Fruit fly (Drosophila melanogaster) whole organism, embryonic: ENCODE data around the gene Desat2.
A peak's percentile ranks its signal among the peaks of the same experiment; 100 is the strongest.

ENCODE experiments used
- CG10321 ChIP-seq: fragments of 200-800 bp; sonication (Bioruptor generic); IDR thresholded peaks from 2 replicates; pipeline ENCODE4 v1.3.6; 2022; ENCODE audit warnings: missing biosample characterization, missing genetic modification characterization
- CG10366 ChIP-seq: fragments of 200-800 bp; sonication (Bioruptor generic); IDR thresholded peaks from 2 replicates; pipeline ENCODE4 v1.3.6; 2022; ENCODE audit warnings: missing biosample characterization, missing genetic modification characterization
- CG10543 ChIP-seq: fragments of 200-800 bp; sonication (Bioruptor generic); optimal IDR thresholded peaks from 3 replicates; lab custom pipeline; 2017; ENCODE audit warnings: missing biosample characterization, mild to moderate bottlenecking, missing genetic modification characterization, moderate library complexity
- CG12155 ChIP-seq: fragments of 200-800 bp; sonication (Bioruptor generic); optimal IDR thresholded peaks from 3 replicates; lab custom pipeline; 2016; ENCODE audit warnings: missing biosample characterization, missing genetic modification characterization
- CG12659 ChIP-seq: fragments of 200-800 bp; sonication (Bioruptor generic); optimal IDR thresholded peaks from 3 replicates; lab custom pipeline; 2017; ENCODE audit warnings: mild to moderate bottlenecking, missing biosample characterization, missing genetic modification reagents, missing genetic modification characterization
- CG13287 ChIP-seq: fragments of 200-800 bp; sonication (Bioruptor generic); IDR thresholded peaks from 2 replicates; pipeline ENCODE4 v1.3.6; 2022; ENCODE audit warnings: missing biosample characterization, missing genetic modification characterization; ENCODE audit not compliant: partially characterized antibody
- CG18262 ChIP-seq: fragments of 200-800 bp; optimal IDR thresholded peaks from 3 replicates; lab custom pipeline; 2019; ENCODE audit warnings: missing biosample characterization, mild to moderate bottlenecking, missing genetic modification characterization, moderate library complexity
- CG18599 ChIP-seq: fragments of 200-800 bp; sonication (Bioruptor generic); optimal IDR thresholded peaks from 3 replicates; lab custom pipeline; 2017; ENCODE audit warnings: missing biosample characterization, missing genetic modification characterization, mild to moderate bottlenecking, moderate library complexity, missing genetic modification reagents
- CG18764 ChIP-seq: fragments of 200-800 bp; sonication (Bioruptor generic); optimal IDR thresholded peaks from 3 replicates; lab custom pipeline; 2016; ENCODE audit warnings: missing biosample characterization, missing genetic modification characterization
- CG2712 ChIP-seq: fragments of 200-800 bp; optimal IDR thresholded peaks from 3 replicates; lab custom pipeline; 2019; ENCODE audit warnings: missing biosample characterization, mild to moderate bottlenecking, missing genetic modification characterization, moderate library complexity
- CG3281 ChIP-seq: fragments of 200-800 bp; sonication (Bioruptor generic); optimal IDR thresholded peaks from 3 replicates; lab custom pipeline; 2017; ENCODE audit warnings: missing biosample characterization, mild to moderate bottlenecking, missing genetic modification characterization
- CG3847 ChIP-seq: fragments of 200-800 bp; sonication (Bioruptor generic); IDR thresholded peaks from 2 replicates; pipeline ENCODE4 v1.3.6; 2022; ENCODE audit warnings: missing biosample characterization, missing genetic modification characterization
- CG4424 ChIP-seq: fragments of 200-800 bp; sonication (Bioruptor generic); optimal IDR thresholded peaks from 3 replicates; lab custom pipeline; 2016; ENCODE audit warnings: missing biosample characterization, missing genetic modification characterization
- CG4820 ChIP-seq: fragments of 200-800 bp; sonication (Bioruptor generic); optimal IDR thresholded peaks from 3 replicates; lab custom pipeline; 2016; ENCODE audit warnings: missing biosample characterization, missing genetic modification characterization
- CG5180 ChIP-seq: fragments of 200-800 bp; sonication (Bioruptor generic); optimal IDR thresholded peaks from 3 replicates; lab custom pipeline; 2017; ENCODE audit warnings: missing biosample characterization, missing genetic modification characterization, mild to moderate bottlenecking, moderate library complexity, missing genetic modification reagents
- CG6654 ChIP-seq: fragments of 200-800 bp; sonication (Bioruptor generic); optimal IDR thresholded peaks from 2 replicates; lab custom pipeline; 2017; ENCODE audit warnings: missing biosample characterization, mild to moderate bottlenecking, missing genetic modification characterization
- CG7745 ChIP-seq: fragments of 200-800 bp; sonication (Bioruptor generic); optimal IDR thresholded peaks from 2 replicates; lab custom pipeline; 2018; ENCODE audit warnings: missing biosample characterization, mild to moderate bottlenecking, missing genetic modification characterization, moderate library complexity
- CG7928 ChIP-seq: fragments of 200-800 bp; sonication (Bioruptor generic); optimal IDR thresholded peaks from 2 replicates; lab custom pipeline; 2017; ENCODE audit warnings: missing biosample characterization, mild to moderate bottlenecking, missing genetic modification characterization
- CG8765 ChIP-seq: fragments of 200-800 bp; sonication (Bioruptor generic); IDR thresholded peaks from 2 replicates; pipeline ENCODE4 v1.3.6; 2022; ENCODE audit warnings: missing biosample characterization, missing genetic modification characterization
- CG9727 ChIP-seq: fragments of 200-800 bp; sonication (Bioruptor generic); optimal IDR thresholded peaks from 3 replicates; lab custom pipeline; 2017; ENCODE audit warnings: missing biosample characterization, mild to moderate bottlenecking, missing genetic modification characterization
- CTCF ChIP-seq: fragments of 200-800 bp; sonication (Bioruptor generic); optimal IDR thresholded peaks from 2 replicates; lab custom pipeline; 2017; ENCODE audit warnings: missing biosample characterization, mild to moderate bottlenecking, missing genetic modification characterization, moderate library complexity
- Dp ChIP-seq: fragments of 200-800 bp; sonication (Bioruptor generic); optimal IDR thresholded peaks from 2 replicates; lab custom pipeline; 2018; ENCODE audit warnings: missing biosample characterization, mild to moderate bottlenecking, missing genetic modification characterization, moderate library complexity
- Hmr ChIP-seq: fragments of 200-800 bp; sonication (Bioruptor generic); optimal IDR thresholded peaks from 3 replicates; lab custom pipeline; 2017; ENCODE audit warnings: mild to moderate bottlenecking, missing biosample characterization, missing genetic modification reagents, missing genetic modification characterization
- MBD-R2 ChIP-seq: fragments of 200-800 bp; sonication (Bioruptor generic); IDR thresholded peaks from 2 replicates; pipeline ENCODE4 v1.3.6; 2022; ENCODE audit warnings: missing biosample characterization, missing genetic modification characterization
- Med ChIP-seq: fragments of 200-800 bp; sonication (Bioruptor generic); peaks from one replicate; lab custom pipeline; 2016; ENCODE audit warnings: missing biosample characterization, missing genetic modification characterization, mild to moderate bottlenecking, inconsistent platforms, moderate library complexity
- Nf-YB ChIP-seq: fragments of 200-800 bp; sonication (Bioruptor generic); optimal IDR thresholded peaks from 3 replicates; lab custom pipeline; 2019; ENCODE audit warnings: missing biosample characterization, mild to moderate bottlenecking, missing genetic modification characterization, moderate library complexity
- Xbp1 ChIP-seq: fragments of 200-800 bp; sonication (Bioruptor generic); optimal IDR thresholded peaks from 3 replicates; lab custom pipeline; 2016; ENCODE audit warnings: missing biosample characterization, mild to moderate bottlenecking, missing genetic modification characterization
- al ChIP-seq: fragments of 200-800 bp; sonication (Bioruptor generic); IDR thresholded peaks from 2 replicates; pipeline ENCODE4 v1.3.6; 2022; ENCODE audit warnings: missing biosample characterization, missing genetic modification characterization
- chif ChIP-seq, 2 experiments: fragments of 200-800 bp; sonication (Bioruptor generic); optimal IDR thresholded peaks; 3 replicates each; lab custom pipeline; 2016; ENCODE audit warnings: missing biosample characterization in 2 of 2, missing genetic modification characterization in 2 of 2
- dysf ChIP-seq: fragments of 200-800 bp; sonication (Bioruptor generic); IDR thresholded peaks from 3 replicates; pipeline ENCODE4 v1.3.6; 2022; ENCODE audit warnings: missing biosample characterization, missing genetic modification characterization
- knrl ChIP-seq: fragments of 200-800 bp; sonication (Bioruptor generic); IDR thresholded peaks from 3 replicates; pipeline ENCODE4 v1.3.6; 2022; ENCODE audit warnings: missing biosample characterization, missing genetic modification characterization; ENCODE audit not compliant: partially characterized antibody
- lmd ChIP-seq: fragments of 200-800 bp; sonication (Bioruptor generic); IDR thresholded peaks from 2 replicates; pipeline ENCODE4 v1.3.6; 2022; ENCODE audit warnings: missing biosample characterization, missing genetic modification characterization
- lola ChIP-seq, 3 experiments: fragments of >200 bp in 2 of 3; fragments of 200-800 bp in 1 of 3; sonication (Bioruptor generic) in 1 of 3; optimal IDR thresholded peaks; 2 replicates each; lab custom pipeline; 2017 to 2019; ENCODE audit warnings: missing biosample characterization in 3 of 3, missing genetic modification characterization in 3 of 3, mild to moderate bottlenecking in 1 of 3, moderate library complexity in 1 of 3
- phol ChIP-seq: fragments of 200-800 bp; sonication (Bioruptor generic); optimal IDR thresholded peaks from 3 replicates; lab custom pipeline; 2018; ENCODE audit warnings: missing biosample characterization, mild to moderate bottlenecking, missing genetic modification characterization, moderate library complexity
- prd ChIP-seq, 3 experiments: fragments of >200 bp in 2 of 3; fragments of 200-800 bp in 1 of 3; sonication (Bioruptor generic) in 1 of 3; optimal IDR thresholded peaks in 2 of 3; IDR thresholded peaks in 1 of 3; 2 replicates in 2 of 3; 3 replicates in 1 of 3; pipeline versions ENCODE4 v1.3.6 to Lab custom; 2017 to 2022; ENCODE audit warnings: missing biosample characterization in 1 of 3, missing genetic modification characterization in 1 of 3
- psq ChIP-seq: fragments of 200-800 bp; sonication (Bioruptor generic); optimal IDR thresholded peaks from 2 replicates; lab custom pipeline; 2017; ENCODE audit warnings: missing biosample characterization, missing genetic modification characterization
- pzg ChIP-seq: fragments of 200-800 bp; sonication (Bioruptor generic); optimal IDR thresholded peaks from 3 replicates; lab custom pipeline; 2018; ENCODE audit warnings: missing biosample characterization, mild to moderate bottlenecking, missing genetic modification characterization, moderate library complexity
- rib ChIP-seq: fragments of 200-800 bp; sonication (Bioruptor generic); IDR thresholded peaks from 2 replicates; pipeline ENCODE4 v1.3.6; 2022; ENCODE audit warnings: missing biosample characterization, missing genetic modification characterization
- schlank ChIP-seq: fragments of 200-800 bp; sonication (Bioruptor generic); optimal IDR thresholded peaks from 2 replicates; lab custom pipeline; 2018; ENCODE audit warnings: missing biosample characterization, mild to moderate bottlenecking, missing genetic modification characterization
- tap ChIP-seq: fragments of 200-800 bp; optimal IDR thresholded peaks from 3 replicates; lab custom pipeline; 2019; ENCODE audit warnings: missing biosample characterization, mild to moderate bottlenecking, missing genetic modification characterization, moderate library complexity
- tio ChIP-seq: fragments of 200-800 bp; sonication (Bioruptor generic); optimal IDR thresholded peaks from 2 replicates; lab custom pipeline; 2017; ENCODE audit warnings: missing biosample characterization, missing genetic modification characterization, inconsistent platforms
- toy ChIP-seq: fragments of 200-800 bp; sonication (Bioruptor generic); IDR thresholded peaks from 2 replicates; pipeline ENCODE4 v1.3.6; 2022; ENCODE audit warnings: missing biosample characterization, missing genetic modification characterization
- usp ChIP-seq: fragments of >200 bp; optimal IDR thresholded peaks from 2 replicates; lab custom pipeline; 2017; ENCODE audit warnings: missing biosample characterization, missing genetic modification characterization
- vnd ChIP-seq: fragments of 200-800 bp; sonication (Bioruptor generic); IDR thresholded peaks from 3 replicates; pipeline ENCODE4 v1.3.6; 2022; ENCODE audit warnings: missing biosample characterization, missing genetic modification characterization; ENCODE audit not compliant: partially characterized antibody
- wor ChIP-seq: fragments of 200-800 bp; sonication (Bioruptor generic); IDR thresholded peaks from 2 replicates; pipeline ENCODE4 v1.3.6; 2022; ENCODE audit warnings: missing biosample characterization, missing genetic modification characterization

The Desat2 gene

dm6 chr3R:12441008-12441606, 5.1 kb downstream of the Desat2 start (continued):
- TF ChIP-seq CG18599: peak; percentile 2
- no peak for TF ChIP-seq Nf-YB
- TF ChIP-seq CG10543: peak; percentile 37
- TF ChIP-seq toy (GFP tag; lab: Robert Waterston, UW): no peak
- no peak for TF ChIP-seq CG4424 (GFP tag; lab: Kevin White, UChicago)

dm6 chr3R:12442601-12443533, 6.8 kb downstream of the Desat2 start:
- TF ChIP-seq CG12155 (peak; percentile 6), pzg (GFP tag; lab: Kevin White, UChicago) (no peak), CG3847 (peak; percentile 8; the same call in 1 of the 2 replicates), toy (GFP tag; lab: Robert Waterston, UW) (no peak), CG10366 (GFP tag; lab: Robert Waterston, UW) (no peak), chif (GFP tag; optimal IDR thresholded peaks at IDR 0.05; lab: Kevin White, UChicago) (no peak), CG5180 (no peak), tap (peak; percentile 12), schlank (tag; lab: Kevin White, UChicago) (no peak), CTCF (no peak), al (peak; percentile 23; the same call in 1 of the 2 replicates), CG7928 (no peak), vnd (no peak), CG18262 (tag; lab: Kevin White, UChicago) (peak; percentile 21), lmd (GFP tag; lab: Robert Waterston, UW) (peak; percentile 24; the same call in 1 of the 2 replicates), knrl (GFP tag; lab: Robert Waterston, UW) (no peak), Med (GFP tag; lab: Kevin White, UChicago) (peak; percentile 83), prd (optimal IDR thresholded peaks at IDR 0.05; lab: Kevin White, UChicago) (no peak), prd (GFP tag; IDR thresholded peaks at IDR 0.05; lab: Robert Waterston, UW) (peak; percentile 16; the same call in 1 of the 3 replicates), psq (GFP tag; lab: Kevin White, UChicago) (no peak), CG6654 (GFP tag; lab: Kevin White, UChicago) (no peak), tio (no peak), dysf (GFP tag; lab: Robert Waterston, UW) (peak; percentile 43; the same call in 1 of the 3 replicates), phol (peak; percentile 1), usp (GFP tag; lab: Kevin White, UChicago) (no peak), CG2712 (tag; lab: Kevin White, UChicago) (peak; percentile 23), Hmr (GFP tag; lab: Kevin White, UChicago) (peak; percentile 49), Dp (GFP tag; lab: Kevin White, UChicago) (no peak), lola (GFP tag; optimal IDR thresholded peaks at IDR 0.05; lab: Kevin White, UChicago) (no peak), MBD-R2 (GFP tag; lab: Robert Waterston, UW) (no peak), rib (GFP tag; lab: Robert Waterston, UW) (0 out of 2 replicates have a peak, but pooled peaks have one; percentile 42), CG9727 (peak; percentile 44), CG18764 (no peak), CG3281 (GFP tag; lab: Kevin White, UChicago) (peak; percentile 61), CG4820 (no peak), CG13287 (GFP tag; lab: Robert Waterston, UW) (no peak), CG10321 (GFP tag; lab: Robert Waterston, UW) (peak; percentile 76), CG8765 (GFP tag; lab: Robert Waterston, UW) (no peak), wor (GFP tag; lab: Robert Waterston, UW) (no peak), CG7745 (no peak), CG12659 (GFP tag; lab: Kevin White, UChicago) (peak; percentile 43), Xbp1 (GFP tag; lab: Kevin White, UChicago) (peak; percentile 8)
